Fruit fly (Drosophila melanogaster) whole organism, adult: Measurements from ENCODE around the gene TwdlQ.

Source experiments
- CG11617 ChIP-seq: fragments of 200-800 bp; sonication (Bioruptor generic); optimal IDR thresholded peaks from 2 replicates; lab custom pipeline; 2017; ENCODE audit warnings: mild to moderate bottlenecking, missing biosample characterization, missing genetic modification reagents, missing genetic modification characterization
- CG12768 ChIP-seq: fragments of 200-800 bp; sonication (Bioruptor generic); optimal IDR thresholded peaks from 2 replicates; lab custom pipeline; 2017; ENCODE audit warnings: missing biosample characterization, missing genetic modification characterization, mild to moderate bottlenecking, moderate library complexity, missing genetic modification reagents
- CG14711 ChIP-seq: fragments of 200-800 bp; sonication (Bioruptor generic); optimal IDR thresholded peaks from 2 replicates; lab custom pipeline; 2018; ENCODE audit warnings: missing biosample characterization, mild to moderate bottlenecking, missing genetic modification characterization, moderate library complexity
- CG1620 ChIP-seq: fragments of 200-800 bp; sonication (Bioruptor generic); optimal IDR thresholded peaks from 2 replicates; lab custom pipeline; 2016; ENCODE audit warnings: missing biosample characterization, missing genetic modification characterization
- CG33017 ChIP-seq: fragments of 200-800 bp; sonication (Bioruptor generic); optimal IDR thresholded peaks from 2 replicates; lab custom pipeline; 2018; ENCODE audit warnings: missing biosample characterization, mild to moderate bottlenecking, missing genetic modification characterization, moderate library complexity
- CG5204 ChIP-seq: fragments of 200-800 bp; sonication (Bioruptor generic); optimal IDR thresholded peaks from 2 replicates; lab custom pipeline; 2016; ENCODE audit warnings: missing biosample characterization, missing genetic modification characterization
- CG7045 ChIP-seq: fragments of 200-800 bp; sonication (Bioruptor generic); optimal IDR thresholded peaks from 2 replicates; lab custom pipeline; 2017; ENCODE audit warnings: missing biosample characterization, mild to moderate bottlenecking, missing genetic modification characterization
- CG7101 ChIP-seq: fragments of 200-800 bp; sonication (Bioruptor generic); optimal IDR thresholded peaks from 2 replicates; lab custom pipeline; 2018; ENCODE audit warnings: missing biosample characterization, mild to moderate bottlenecking, missing genetic modification characterization, moderate library complexity
- Clk ChIP-seq: fragments of 200-800 bp; sonication (Bioruptor generic); optimal IDR thresholded peaks from 2 replicates; lab custom pipeline; 2017; ENCODE audit warnings: missing biosample characterization, missing genetic modification characterization
- Crg-1 ChIP-seq: fragments of 200-800 bp; sonication (Bioruptor generic); optimal IDR thresholded peaks from 2 replicates; lab custom pipeline; 2016; ENCODE audit warnings: missing biosample characterization, missing genetic modification characterization
- Hr96 ChIP-seq: fragments of 200-800 bp; sonication (Bioruptor generic); optimal IDR thresholded peaks from 2 replicates; lab custom pipeline; 2016; ENCODE audit warnings: missing biosample characterization, missing genetic modification characterization
- Mnt ChIP-seq: fragments of 200-800 bp; sonication (Bioruptor generic); optimal IDR thresholded peaks from 2 replicates; lab custom pipeline; 2016; ENCODE audit warnings: missing biosample characterization, mild to moderate bottlenecking, missing genetic modification characterization
- bab1 ChIP-seq: fragments of 200-800 bp; sonication (Bioruptor generic); optimal IDR thresholded peaks from 3 replicates; lab custom pipeline; 2019; ENCODE audit warnings: missing biosample characterization, mild to moderate bottlenecking, missing genetic modification characterization, moderate library complexity
- cic ChIP-seq: fragments of 200-800 bp; sonication (Bioruptor generic); optimal IDR thresholded peaks from 2 replicates; lab custom pipeline; 2017; ENCODE audit warnings: missing biosample characterization, mild to moderate bottlenecking, missing genetic modification characterization, moderate library complexity
- cnc ChIP-seq, 2 experiments: fragments of >200 bp; optimal IDR thresholded peaks; 2 replicates each; lab custom pipeline; 2017
- kay ChIP-seq: fragments of 200-800 bp; sonication (Bioruptor generic); peaks from one replicate; lab custom pipeline; 2016; ENCODE audit warnings: missing biosample characterization, missing genetic modification characterization, borderline replicate concordance
- ovo ChIP-seq: fragments of 200-800 bp; sonication (Bioruptor generic); optimal IDR thresholded peaks from 2 replicates; lab custom pipeline; 2016; ENCODE audit warnings: missing biosample characterization, missing genetic modification characterization
- pad ChIP-seq: fragments of 200-800 bp; sonication (Bioruptor generic); optimal IDR thresholded peaks from 3 replicates; lab custom pipeline; 2017; ENCODE audit warnings: missing biosample characterization, missing genetic modification characterization, mild to moderate bottlenecking, moderate library complexity, missing genetic modification reagents
- tj ChIP-seq: fragments of 200-800 bp; sonication (Bioruptor generic); optimal IDR thresholded peaks from 3 replicates; lab custom pipeline; 2017; ENCODE audit warnings: missing biosample characterization, mild to moderate bottlenecking, missing genetic modification characterization, moderate library complexity
- toe ChIP-seq: fragments of 200-800 bp; sonication (Bioruptor generic); optimal IDR thresholded peaks from 2 replicates; lab custom pipeline; 2016; ENCODE audit warnings: missing biosample characterization, missing genetic modification characterization

Gene TwdlQ

dm6 chr3R:26693490-26693889, at the start of gene TwdlQ:
TSS of gene TwdlQ (minus strand) at chr3R:26693590.
- no peak for TF ChIP-seq CG1620 (GFP tag; lab: Kevin White, UChicago)

DNA sequence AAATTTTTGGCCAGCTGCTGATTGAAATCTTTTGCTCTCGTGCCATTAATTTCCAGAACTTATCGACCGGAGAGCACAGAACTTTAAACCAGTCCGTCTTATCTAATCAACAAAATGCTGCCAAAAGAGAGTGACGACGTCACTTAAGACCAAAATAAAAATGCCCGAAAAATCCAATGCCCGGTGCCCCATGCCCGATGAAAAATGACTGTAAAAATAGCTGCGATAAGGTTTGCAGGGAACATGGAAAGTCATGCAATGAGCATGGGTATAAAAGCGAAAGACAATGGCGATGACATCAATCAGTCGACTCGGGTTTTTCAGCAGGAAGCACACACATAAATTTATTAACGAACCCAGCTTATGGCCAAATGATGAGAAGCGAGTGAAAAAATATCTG, 43.9 kb upstream of the TwdlQ start, which contains the start of gene CG14247:
CG14247 (plus strand) TSS at position 301 of the 400 bp plus-strand sequence.
- TF ChIP-seq tj (GFP tag; lab: Kevin White, UChicago) (no peak), kay (GFP tag; lab: Kevin White, UChicago) (no peak), CG5204 (GFP tag; lab: Kevin White, UChicago) (no peak), toe (GFP tag; lab: Kevin White, UChicago) (no peak), Crg-1 (GFP tag; lab: Kevin White, UChicago) (no peak), Clk (no peak), CG1620 (GFP tag; lab: Kevin White, UChicago) (no peak), CG14711 (tag; lab: Kevin White, UChicago) (no peak), ovo (GFP tag; lab: Kevin White, UChicago) (no peak), cnc (optimal IDR thresholded peaks at IDR 0.05; lab: Kevin White, UChicago) (no peak), bab1 (GFP tag; lab: Kevin White, UChicago) (no peak)

dm6 chr3R:26736207-26736606, 42.8 kb upstream of the TwdlQ start, which contains the start of gene CG6403:
TSS of gene CG6403 (minus strand) at chr3R:26736307.
- TF ChIP-seq tj (GFP tag; lab: Kevin White, UChicago) (no peak), Crg-1 (GFP tag; lab: Kevin White, UChicago) (no peak), Mnt (GFP tag; lab: Kevin White, UChicago) (no peak), cic (no peak), CG5204 (GFP tag; lab: Kevin White, UChicago) (no peak), Hr96 (no peak), toe (GFP tag; lab: Kevin White, UChicago) (no peak), CG7045 (GFP tag; lab: Kevin White, UChicago) (no peak), kay (GFP tag; lab: Kevin White, UChicago) (no peak), CG33017 (tag; lab: Kevin White, UChicago) (no peak), bab1 (GFP tag; lab: Kevin White, UChicago) (no peak), CG1620 (GFP tag; lab: Kevin White, UChicago) (no peak), pad (no peak), Clk (no peak), CG14711 (tag; lab: Kevin White, UChicago) (no peak), ovo (GFP tag; lab: Kevin White, UChicago) (no peak), CG11617 (no peak), CG12768 (GFP tag; lab: Kevin White, UChicago) (no peak), CG7101 (no peak), cnc (optimal IDR thresholded peaks at IDR 0.05; lab: Kevin White, UChicago) (no peak)

- TF ChIP-seq tj (GFP tag; lab: Kevin White, UChicago): no peak
- TF ChIP-seq Crg-1 (GFP tag; lab: Kevin White, UChicago): no peak
- no peak for TF ChIP-seq Mnt (GFP tag; lab: Kevin White, UChicago)
- no peak for TF ChIP-seq Hr96
- no peak for TF ChIP-seq CG7045 (GFP tag; lab: Kevin White, UChicago)
- TF ChIP-seq CG1620 (GFP tag; lab: Kevin White, UChicago): no peak
- TF ChIP-seq cic: no peak
- no peak for TF ChIP-seq toe (GFP tag; lab: Kevin White, UChicago)
- no peak for TF ChIP-seq CG11617
- TF ChIP-seq Clk: no peak
- no peak for TF ChIP-seq kay (GFP tag; lab: Kevin White, UChicago)
- TF ChIP-seq CG7101: no peak
- TF ChIP-seq CG12768 (GFP tag; lab: Kevin White, UChicago): no peak
- no peak for TF ChIP-seq ovo (GFP tag; lab: Kevin White, UChicago)
These were observed 35.0 kb upstream of the TwdlQ start, which contains the start of gene CG14245 for dm6 chr3R:26728427-26728826. TSS of gene CG14245 (plus strand) at chr3R:26728727.

DNA sequence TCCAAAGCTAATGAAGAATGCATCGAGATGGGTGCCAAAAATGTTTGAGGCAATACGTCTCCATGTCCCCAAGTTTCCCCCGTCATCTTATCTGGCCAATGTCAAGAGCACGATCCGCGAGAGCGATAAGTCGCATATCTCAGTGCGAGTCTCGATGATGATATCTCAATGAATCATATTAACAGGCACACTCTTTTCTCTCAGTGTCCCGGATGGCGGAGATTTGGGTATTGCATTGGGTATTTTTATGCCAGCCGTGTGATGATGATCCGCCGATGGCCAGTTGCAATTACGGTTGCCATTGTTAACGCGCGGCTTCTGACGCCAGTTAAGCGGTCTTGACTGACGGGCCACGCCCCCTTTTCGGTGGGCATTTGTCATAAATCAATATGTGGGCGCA, 33.6 kb upstream of the TwdlQ start, which contains the start of gene CG14246:
CG14246 (plus strand) TSS at position 301 of the 400 bp plus-strand sequence.
- TF ChIP-seq CG14711 (tag; lab: Kevin White, UChicago): no peak
- no peak for TF ChIP-seq cnc (optimal IDR thresholded peaks at IDR 0.05; lab: Kevin White, UChicago)
- TF ChIP-seq CG7101: no peak
- no peak for TF ChIP-seq CG5204 (GFP tag; lab: Kevin White, UChicago)
- no peak for TF ChIP-seq bab1 (GFP tag; lab: Kevin White, UChicago)
- no peak for TF ChIP-seq tj (GFP tag; lab: Kevin White, UChicago)
- TF ChIP-seq toe (GFP tag; lab: Kevin White, UChicago): no peak
- no peak for TF ChIP-seq Crg-1 (GFP tag; lab: Kevin White, UChicago)
- no peak for TF ChIP-seq Hr96
- TF ChIP-seq kay (GFP tag; lab: Kevin White, UChicago): no peak
- TF ChIP-seq ovo (GFP tag; lab: Kevin White, UChicago): no peak
- TF ChIP-seq CG33017 (tag; lab: Kevin White, UChicago): no peak
- TF ChIP-seq cic: no peak

DNA sequence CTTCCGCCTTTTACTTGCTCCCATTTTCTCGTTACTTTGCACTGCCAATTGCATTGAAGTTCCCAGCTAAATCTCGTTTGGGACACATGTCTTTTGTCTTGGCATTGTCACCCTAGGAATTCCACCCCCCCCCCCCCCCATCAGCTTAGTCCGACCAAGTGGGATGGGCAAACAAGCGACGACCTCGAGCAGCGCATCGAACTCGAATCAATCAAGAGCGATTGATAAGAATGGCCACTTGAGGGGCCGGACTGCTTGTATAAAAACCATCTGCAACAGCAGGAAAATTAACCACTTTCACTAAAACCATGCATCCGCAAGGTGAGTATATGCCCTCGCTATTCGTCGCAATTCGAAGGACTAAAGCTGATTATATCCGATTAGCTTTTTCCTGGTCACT, 32.4 kb upstream of the TwdlQ start, which contains the start of gene CG14244:
CG14244 (plus strand) TSS at position 301 of the 400 bp plus-strand sequence.
- TF ChIP-seq CG1620 (GFP tag; lab: Kevin White, UChicago) (no peak), pad (no peak), CG11617 (no peak), cnc (optimal IDR thresholded peaks at IDR 0.05; lab: Kevin White, UChicago) (no peak)
